Worm (Caenorhabditis elegans) whole organism, young adult: ENCODE results near the gene Y39F10A.6.

ENCODE experiments used
- C06A6.2 ChIP-seq: fragments of 200-800 bp; sonication (Bioruptor generic); conservative IDR thresholded peaks from 2 replicates; pipeline ENCODE4 v1.3.6; 2022; ENCODE audit warnings: missing genetic modification characterization, missing compliant biosample characterization
- F22D6.2 ChIP-seq: sonication (generic microtip); optimal IDR thresholded peaks from 2 replicates; lab custom pipeline; 2016; ENCODE audit warnings: mild to moderate bottlenecking, missing genetic modification characterization, missing compliant biosample characterization
- F49E8.2 ChIP-seq: sonication (generic microtip); optimal IDR thresholded peaks from 3 replicates; lab custom pipeline; 2017; ENCODE audit warnings: missing genetic modification characterization, mild to moderate bottlenecking, missing compliant biosample characterization, antibody characterized with exemption, moderate library complexity; ENCODE audit not compliant: insufficient read depth
- F57C9.4 ChIP-seq: sonication (generic microtip); optimal IDR thresholded peaks from 2 replicates; lab custom pipeline; 2017; ENCODE audit warnings: mild to moderate bottlenecking, missing genetic modification characterization, missing compliant biosample characterization
- K11D2.4 ChIP-seq: fragments of 200-800 bp; sonication (Bioruptor generic); IDR thresholded peaks from 2 replicates; pipeline ENCODE4 v1.3.6; 2022; ENCODE audit warnings: missing genetic modification reagents, missing genetic modification characterization, missing compliant biosample characterization
- Y56A3A.18 ChIP-seq: fragments of 200-800 bp; sonication (Bioruptor generic); IDR thresholded peaks from 2 replicates; pipeline ENCODE4 v1.3.6; 2022; ENCODE audit warnings: missing genetic modification reagents, missing genetic modification characterization, missing compliant biosample characterization
- Y67H2A.10 ChIP-seq: fragments of 200-800 bp; sonication (Bioruptor generic); conservative IDR thresholded peaks from 2 replicates; pipeline ENCODE4 v1.3.6; 2022; ENCODE audit warnings: missing genetic modification reagents, missing genetic modification characterization, missing compliant biosample characterization
- Y79H2A.3 ChIP-seq: fragments of 200-800 bp; sonication (Bioruptor generic); conservative IDR thresholded peaks from 2 replicates; pipeline ENCODE4 v1.3.6; 2022; ENCODE audit warnings: missing genetic modification reagents, missing genetic modification characterization, missing compliant biosample characterization
- ZK185.1 ChIP-seq: sonication (generic microtip); optimal IDR thresholded peaks from 2 replicates; lab custom pipeline; 2016; ENCODE audit warnings: mild to moderate bottlenecking, missing genetic modification characterization, missing compliant biosample characterization; ENCODE audit not compliant: poor library complexity, severe bottlenecking
- attf-3 ChIP-seq: fragments of 200-800 bp; sonication (Bioruptor generic); conservative IDR thresholded peaks from 2 replicates; pipeline ENCODE4 v1.3.6; 2022; ENCODE audit warnings: missing genetic modification reagents, missing genetic modification characterization, missing compliant biosample characterization
- attf-5 ChIP-seq: fragments of 200-800 bp; sonication (Bioruptor generic); optimal IDR thresholded peaks from 2 replicates; lab custom pipeline; 2018; ENCODE audit warnings: mild to moderate bottlenecking, missing genetic modification characterization, missing compliant biosample characterization
- attf-6 ChIP-seq: fragments of 200-800 bp; sonication (Bioruptor generic); IDR thresholded peaks from 2 replicates; pipeline ENCODE4 v1.3.6; 2022; ENCODE audit warnings: missing genetic modification reagents, missing genetic modification characterization, missing compliant biosample characterization
- bed-1 ChIP-seq: fragments of 200-800 bp; sonication (Bioruptor generic); IDR thresholded peaks from 2 replicates; pipeline ENCODE4 v1.3.6; 2022; ENCODE audit warnings: missing genetic modification reagents, missing genetic modification characterization, missing compliant biosample characterization
- bed-2 ChIP-seq: fragments of 200-800 bp; sonication (Bioruptor generic); IDR thresholded peaks from 2 replicates; pipeline ENCODE4 v1.3.6; 2022; ENCODE audit warnings: missing genetic modification reagents, missing genetic modification characterization, missing compliant biosample characterization
- cebp-1 ChIP-seq, 2 experiments: fragments of 200-800 bp in 1 of 2; sonication (Bioruptor generic) in 1 of 2; sonication (generic microtip) in 1 of 2; IDR thresholded peaks in 1 of 2; optimal IDR thresholded peaks in 1 of 2; 2 replicates each; pipeline versions ENCODE4 v1.3.6 to Lab custom; 2017 to 2022; ENCODE audit warnings: missing compliant biosample characterization in 2 of 2, missing genetic modification characterization in 2 of 2, mild to moderate bottlenecking in 1 of 2, missing genetic modification reagents in 1 of 2, moderate library complexity in 1 of 2
- ceh-79 ChIP-seq: sonication (generic microtip); optimal IDR thresholded peaks from 2 replicates; lab custom pipeline; 2017; ENCODE audit warnings: mild to moderate bottlenecking, missing genetic modification characterization, missing compliant biosample characterization
- ceh-91 ChIP-seq: fragments of 200-800 bp; sonication (Bioruptor generic); IDR thresholded peaks from 2 replicates; pipeline ENCODE4 v1.3.6; 2022; ENCODE audit warnings: missing genetic modification reagents, missing genetic modification characterization, missing compliant biosample characterization
- chd-7 ChIP-seq: sonication (generic microtip); optimal IDR thresholded peaks from 2 replicates; lab custom pipeline; 2016; ENCODE audit warnings: mild to moderate bottlenecking, missing genetic modification characterization, moderate library complexity, missing compliant biosample characterization
- egrh-3 ChIP-seq: fragments of 200-800 bp; sonication (Bioruptor generic); IDR thresholded peaks from 2 replicates; pipeline ENCODE4 v1.3.6; 2022; ENCODE audit warnings: missing genetic modification reagents, missing genetic modification characterization, missing compliant biosample characterization
- ekl-4 ChIP-seq: fragments of 200-800 bp; sonication (Bioruptor generic); IDR thresholded peaks from 2 replicates; pipeline ENCODE4 v1.3.6; 2022; ENCODE audit warnings: missing genetic modification reagents, missing genetic modification characterization, missing compliant biosample characterization
- hlh-12 ChIP-seq: sonication (generic microtip); optimal IDR thresholded peaks from 2 replicates; lab custom pipeline; 2016; ENCODE audit warnings: missing genetic modification characterization, missing compliant biosample characterization
- hmg-1.2 ChIP-seq: fragments of 200-800 bp; sonication (Bioruptor generic); IDR thresholded peaks from 2 replicates; pipeline ENCODE4 v1.3.6; 2022; ENCODE audit warnings: missing genetic modification reagents, missing genetic modification characterization, missing compliant biosample characterization
- hmg-20 ChIP-seq: fragments of 200-800 bp; sonication (Bioruptor generic); IDR thresholded peaks from 2 replicates; pipeline ENCODE4 v1.3.6; 2022; ENCODE audit warnings: missing genetic modification reagents, missing genetic modification characterization, missing compliant biosample characterization
- let-526 ChIP-seq: fragments of 200-800 bp; sonication (Bioruptor generic); IDR thresholded peaks from 2 replicates; pipeline ENCODE4 v1.3.6; 2022; ENCODE audit warnings: missing genetic modification reagents, missing genetic modification characterization, missing compliant biosample characterization
- lin-40 ChIP-seq: sonication (generic microtip); optimal IDR thresholded peaks from 2 replicates; lab custom pipeline; 2016; ENCODE audit warnings: missing genetic modification characterization, mild to moderate bottlenecking, missing compliant biosample characterization, missing genotype, missing genetic modification reagents
- lin-54 ChIP-seq: fragments of 200-800 bp; sonication (Bioruptor generic); optimal IDR thresholded peaks from 2 replicates; lab custom pipeline; 2018; ENCODE audit warnings: mild to moderate bottlenecking, missing genetic modification characterization, missing compliant biosample characterization
- lsl-1 ChIP-seq: fragments of 200-800 bp; sonication (Bioruptor generic); optimal IDR thresholded peaks from 2 replicates; lab custom pipeline; 2018; ENCODE audit warnings: mild to moderate bottlenecking, missing genetic modification characterization, moderate library complexity, missing compliant biosample characterization
- madf-10 ChIP-seq: sonication (generic microtip); optimal IDR thresholded peaks from 2 replicates; lab custom pipeline; 2016; ENCODE audit warnings: mild to moderate bottlenecking, missing genetic modification characterization, missing compliant biosample characterization
- madf-3 ChIP-seq: fragments of 200-800 bp; sonication (Bioruptor generic); IDR thresholded peaks from 2 replicates; pipeline ENCODE4 v1.3.6; 2022; ENCODE audit warnings: missing genetic modification reagents, missing genetic modification characterization, missing compliant biosample characterization
- madf-6 ChIP-seq: fragments of 200-800 bp; sonication (Bioruptor generic); IDR thresholded peaks from 2 replicates; pipeline ENCODE4 v1.3.6; 2022; ENCODE audit warnings: missing genetic modification reagents, missing genetic modification characterization, missing compliant biosample characterization
- mcd-1 ChIP-seq: fragments of 200-800 bp; sonication (Bioruptor generic); IDR thresholded peaks from 2 replicates; pipeline ENCODE4 v1.3.6; 2022; ENCODE audit warnings: missing genetic modification reagents, missing genetic modification characterization, missing compliant biosample characterization
- mel-28 ChIP-seq: sonication (generic microtip); optimal IDR thresholded peaks from 2 replicates; lab custom pipeline; 2016; ENCODE audit warnings: borderline replicate concordance, mild to moderate bottlenecking, missing genetic modification characterization, missing compliant biosample characterization
- nhr-90 ChIP-seq: sonication (generic microtip); optimal IDR thresholded peaks from 2 replicates; lab custom pipeline; 2016; ENCODE audit warnings: missing genotype, mild to moderate bottlenecking, missing genetic modification characterization, missing compliant biosample characterization
- rpc-1 ChIP-seq, 2 experiments: fragments of 150-350 bp in 1 of 2; sonication (generic microtip) in 1 of 2; optimal IDR thresholded peaks; 2 replicates each; lab custom pipeline; 2014 to 2018; ENCODE audit warnings: missing biosample characterization in 1 of 2, missing genetic modification characterization in 1 of 2, missing genetic modification reagents in 1 of 2, missing genotype in 1 of 2
- sea-2 ChIP-seq: fragments of 200-800 bp; sonication (Bioruptor generic); IDR thresholded peaks from 2 replicates; pipeline ENCODE4 v1.3.6; 2022; ENCODE audit warnings: missing genetic modification characterization, missing compliant biosample characterization
- tbp1 ChIP-seq: fragments of 200-800 bp; sonication (Bioruptor generic); optimal IDR thresholded peaks from 2 replicates; lab custom pipeline; 2018; ENCODE audit warnings: mild to moderate bottlenecking, missing genetic modification characterization, missing compliant biosample characterization
- unc-62 ChIP-seq: fragments of 150-350 bp; optimal IDR thresholded peaks from 2 replicates; lab custom pipeline; 2014; ENCODE audit warnings: missing biosample characterization, missing genetic modification reagents, missing genetic modification characterization
- zim-3 ChIP-seq: sonication (generic microtip); optimal IDR thresholded peaks from 2 replicates; lab custom pipeline; 2017; ENCODE audit warnings: mild to moderate bottlenecking, missing genetic modification characterization, moderate library complexity, missing compliant biosample characterization
- ztf-18 ChIP-seq: sonication (generic microtip); optimal IDR thresholded peaks from 2 replicates; lab custom pipeline; 2016; ENCODE audit warnings: missing genotype, mild to moderate bottlenecking, missing genetic modification characterization, missing compliant biosample characterization
- ztf-26 ChIP-seq: sonication (generic microtip); optimal IDR thresholded peaks from 2 replicates; lab custom pipeline; 2017; ENCODE audit warnings: missing genetic modification characterization, missing compliant biosample characterization

Y39F10A.6 gene

DNA sequence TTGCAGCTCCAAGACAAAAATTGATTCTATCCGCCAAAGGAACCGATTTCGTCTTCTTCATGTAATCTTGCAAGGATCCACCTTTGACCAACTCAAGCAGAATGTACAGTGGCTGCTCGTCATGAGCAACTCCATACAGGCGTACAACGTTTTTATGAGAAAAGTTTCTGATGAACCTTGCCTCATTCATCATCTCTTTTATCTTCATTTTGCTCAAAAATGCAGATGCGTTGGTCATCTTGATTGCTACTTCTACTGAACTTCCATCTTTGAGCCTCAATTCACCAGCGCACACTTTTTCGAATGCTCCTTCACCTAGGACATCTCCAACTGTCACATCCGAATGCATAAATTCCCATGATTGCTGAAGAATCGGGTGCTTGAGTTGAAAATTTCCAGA, 13.5 kb upstream of the Y39F10A.6 start:
- TF ChIP-seq mel-28 (tag; lab: Kevin White, UChicago), result no peak
- no peak for TF ChIP-seq F57C9.4 (tag; lab: Kevin White, UChicago)
- no peak for TF ChIP-seq lin-40 (tag; lab: Kevin White, UChicago)
- no peak for TF ChIP-seq Y56A3A.18 (GFP tag; lab: Robert Waterston, UW)
- no peak for TF ChIP-seq let-526
- no peak for TF ChIP-seq attf-5 (GFP tag; lab: Kevin White, UChicago)
- TF ChIP-seq bed-2, result no peak
- TF ChIP-seq hmg-20, result no peak
- TF ChIP-seq, all 124 proteins: peak for 0

DNA sequence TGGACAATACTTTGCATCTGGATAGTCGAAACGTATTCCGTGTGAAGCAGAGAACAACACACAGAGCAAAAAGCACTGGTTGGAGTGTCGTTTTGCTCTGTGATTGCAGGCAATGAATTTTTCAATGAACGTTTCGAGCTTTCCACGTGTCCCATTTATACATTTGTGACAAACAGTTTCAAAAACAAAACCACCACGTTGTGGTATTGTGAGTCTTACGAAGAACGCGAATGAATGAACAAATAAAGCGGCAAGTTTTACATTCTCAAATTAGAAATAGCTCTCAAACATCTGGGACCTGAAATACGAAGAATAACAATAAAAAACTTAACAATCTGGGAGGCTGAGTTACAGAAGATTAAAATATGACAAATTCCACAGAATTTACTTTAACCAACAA, 8.4 kb upstream of the Y39F10A.6 start, which contains the start of gene F46F5.1:
TSS of gene F46F5.1 (minus strand) at position 101 of the 400 bp plus-strand sequence.
- TF ChIP-seq rpc-1 (optimal IDR thresholded peaks at IDR 0.05; lab: Kevin White, UChicago) (no peak), rpc-1 (tag; optimal IDR thresholded peaks at IDR 0.05; lab: Kevin White, UChicago) (no peak), ceh-79 (tag; lab: Kevin White, UChicago) (no peak), zim-3 (no peak), madf-3 (GFP tag; lab: Robert Waterston, UW) (no peak), lsl-1 (GFP tag; lab: Kevin White, UChicago) (no peak), bed-1 (GFP tag; lab: Robert Waterston, UW) (no peak), F57C9.4 (tag; lab: Kevin White, UChicago) (no peak), chd-7 (tag; lab: Kevin White, UChicago) (no peak)

DNA sequence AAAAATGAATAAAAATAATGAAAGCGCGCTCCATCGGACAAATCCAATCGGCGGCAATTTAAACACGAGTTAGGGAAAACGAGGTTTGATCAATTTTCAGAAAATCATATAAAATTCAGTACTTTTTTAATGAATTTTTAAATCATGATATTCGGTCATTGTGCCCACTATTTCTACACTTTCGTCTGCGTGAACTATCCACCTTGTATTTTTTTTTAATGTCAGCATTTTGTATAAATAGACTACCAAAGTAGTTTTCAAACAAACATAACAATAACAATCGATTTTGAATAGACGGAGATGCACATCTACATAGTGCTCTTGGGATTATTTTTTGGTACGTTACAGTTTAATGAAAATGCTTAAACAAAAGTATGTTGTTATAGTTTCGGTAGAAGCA, 4.7 kb upstream of the Y39F10A.6 start, which contains the start of gene F46F5.15:
TSS of gene F46F5.15 (plus strand) at position 301 of the 400 bp plus-strand sequence.
- TF ChIP-seq chd-7 (tag; lab: Kevin White, UChicago), result no peak

DNA sequence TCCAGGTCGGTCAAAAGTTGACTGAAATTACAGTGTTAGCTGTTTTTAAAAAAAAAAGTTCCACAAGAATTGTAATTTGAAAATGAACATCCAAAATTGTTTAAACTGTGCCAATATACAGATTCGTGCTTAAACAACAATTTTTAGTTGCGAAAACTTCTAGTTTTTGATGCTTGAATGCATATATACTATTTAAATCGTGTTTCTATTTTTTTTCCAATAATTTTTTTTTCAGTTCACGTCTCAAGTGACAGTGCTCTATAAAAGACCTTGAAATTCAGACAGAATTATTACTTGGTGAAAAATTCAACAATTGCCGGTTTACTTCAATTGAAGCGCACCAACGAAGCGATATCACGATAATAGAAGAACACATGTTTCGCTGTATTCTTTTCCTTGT, 3.5 kb upstream of the Y39F10A.6 start, which contains the start of gene F46F5.16:
TSS of gene F46F5.16 (plus strand) at position 301 of the 400 bp plus-strand sequence.
- TF ChIP-seq lsl-1 (GFP tag; lab: Kevin White, UChicago) (no peak), hlh-12 (tag; lab: Kevin White, UChicago) (no peak), hmg-1.2 (no peak), Y79H2A.3 (GFP tag; lab: Robert Waterston, UW) (no peak), lin-54 (GFP tag; lab: Kevin White, UChicago) (no peak), lin-40 (tag; lab: Kevin White, UChicago) (no peak), attf-3 (GFP tag; lab: Robert Waterston, UW) (no peak), tbp1 (no peak), ceh-91 (GFP tag; lab: Robert Waterston, UW) (no peak), ztf-18 (tag; lab: Kevin White, UChicago) (no peak), nhr-90 (tag; lab: Kevin White, UChicago) (no peak), rpc-1 (optimal IDR thresholded peaks at IDR 0.05; lab: Kevin White, UChicago) (no peak), rpc-1 (tag; optimal IDR thresholded peaks at IDR 0.05; lab: Kevin White, UChicago) (no peak), K11D2.4 (GFP tag; lab: Robert Waterston, UW) (no peak), hmg-20 (no peak), mcd-1 (no peak), ZK185.1 (tag; lab: Kevin White, UChicago) (no peak)

DNA sequence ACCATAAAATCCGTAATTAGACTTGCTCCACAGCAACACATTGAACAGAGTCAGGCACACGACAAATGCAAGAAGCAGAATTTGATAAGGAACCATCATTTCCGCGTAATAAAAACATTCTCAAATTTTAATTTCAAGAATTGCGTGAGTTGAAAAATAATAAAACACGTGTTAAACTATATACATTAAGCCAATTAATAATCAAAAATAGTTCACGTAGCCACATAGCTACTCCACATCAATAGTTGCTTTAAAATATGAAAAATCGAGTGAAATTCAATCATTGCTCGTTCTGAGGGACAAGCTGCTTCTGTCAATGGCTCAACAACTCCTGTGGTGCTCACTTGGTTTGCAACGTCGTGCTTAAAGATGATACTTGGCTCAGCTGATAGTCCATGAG, 529 bp downstream of the Y39F10A.6 start, which contains the start of gene Y39F10A.3:
TSS of gene Y39F10A.3 (minus strand) at position 101 of the 400 bp plus-strand sequence.
- no peak for TF ChIP-seq attf-5 (GFP tag; lab: Kevin White, UChicago)
- no peak for TF ChIP-seq lsl-1 (GFP tag; lab: Kevin White, UChicago)
- TF ChIP-seq attf-6 (GFP tag; lab: Robert Waterston, UW), result no peak
- no peak for TF ChIP-seq C06A6.2 (GFP tag; lab: Robert Waterston, UW)
- no peak for TF ChIP-seq ztf-18 (tag; lab: Kevin White, UChicago)
- no peak for TF ChIP-seq madf-6
- TF ChIP-seq hlh-12 (tag; lab: Kevin White, UChicago), result no peak
- no peak for TF ChIP-seq ztf-26 (tag; lab: Kevin White, UChicago)
- no peak for TF ChIP-seq F49E8.2 (tag; lab: Kevin White, UChicago)
- no peak for TF ChIP-seq egrh-3 (GFP tag; lab: Robert Waterston, UW)
- TF ChIP-seq sea-2 (GFP tag; lab: Robert Waterston, UW), result no peak
- TF ChIP-seq Y67H2A.10 (GFP tag; lab: Robert Waterston, UW), result no peak
- no peak for TF ChIP-seq F22D6.2 (tag; lab: Kevin White, UChicago)
- no peak for TF ChIP-seq madf-10 (tag; lab: Kevin White, UChicago)
- no peak for TF ChIP-seq cebp-1 (GFP tag; IDR thresholded peaks at IDR 0.05; lab: Robert Waterston, UW)
- TF ChIP-seq cebp-1 (tag; optimal IDR thresholded peaks at IDR 0.05; lab: Kevin White, UChicago), result no peak
- TF ChIP-seq ekl-4, result no peak
- no peak for TF ChIP-seq unc-62 (GFP tag; lab: Kevin White, UChicago)
